Fruit fly (Drosophila melanogaster) whole organism, pupa: ENCODE measurements around the gene fln.

Experiments
- CG10348 ChIP-seq: fragments of 200-800 bp; sonication (Bioruptor generic); IDR thresholded peaks from 2 replicates; pipeline ENCODE4 v1.3.6; 2022; ENCODE audit warnings: missing biosample characterization, missing genetic modification characterization
- CG12605 ChIP-seq: fragments of 200-800 bp; sonication (Bioruptor generic); IDR thresholded peaks from 2 replicates; pipeline ENCODE4 v1.3.6; 2022; ENCODE audit warnings: missing biosample characterization, missing genetic modification characterization
- CG13204 ChIP-seq: fragments of 200-800 bp; sonication (Bioruptor generic); optimal IDR thresholded peaks from 2 replicates; lab custom pipeline; 2018; ENCODE audit warnings: missing biosample characterization, mild to moderate bottlenecking, missing genetic modification characterization, moderate library complexity
- CG14655 ChIP-seq: fragments of 200-800 bp; sonication (Bioruptor generic); optimal IDR thresholded peaks from 3 replicates; lab custom pipeline; 2017; ENCODE audit warnings: mild to moderate bottlenecking, missing biosample characterization, missing genetic modification reagents, missing genetic modification characterization
- CG15710 ChIP-seq: fragments of 200-800 bp; sonication (Bioruptor generic); optimal IDR thresholded peaks from 2 replicates; lab custom pipeline; 2018; ENCODE audit warnings: missing biosample characterization, mild to moderate bottlenecking, missing genetic modification characterization, moderate library complexity
- CG17806 ChIP-seq: fragments of 200-800 bp; sonication (Bioruptor generic); optimal IDR thresholded peaks from 2 replicates; lab custom pipeline; 2018; ENCODE audit warnings: missing biosample characterization, mild to moderate bottlenecking, missing genetic modification characterization, moderate library complexity
- CG32121 ChIP-seq: fragments of 200-800 bp; sonication (Bioruptor generic); IDR thresholded peaks from 2 replicates; pipeline ENCODE4 v1.3.6; 2022; ENCODE audit warnings: missing biosample characterization, missing genetic modification characterization
- CG34367 ChIP-seq: fragments of 200-800 bp; sonication (Bioruptor generic); optimal IDR thresholded peaks from 2 replicates; lab custom pipeline; 2018; ENCODE audit warnings: missing biosample characterization, mild to moderate bottlenecking, missing genetic modification characterization
- CG4496 ChIP-seq: fragments of 200-800 bp; sonication (Bioruptor generic); IDR thresholded peaks from 3 replicates; pipeline ENCODE4 v1.3.6; 2022; ENCODE audit warnings: missing biosample characterization, missing genetic modification characterization
- CG8159 ChIP-seq: fragments of 200-800 bp; sonication (Bioruptor generic); optimal IDR thresholded peaks from 3 replicates; lab custom pipeline; 2018; ENCODE audit warnings: missing biosample characterization, mild to moderate bottlenecking, missing genetic modification characterization, moderate library complexity
- CG8301 ChIP-seq: fragments of 200-800 bp; sonication (Bioruptor generic); optimal IDR thresholded peaks from 2 replicates; lab custom pipeline; 2018; ENCODE audit warnings: missing biosample characterization, mild to moderate bottlenecking, missing genetic modification characterization
- CG9948 ChIP-seq: fragments of 200-800 bp; sonication (Bioruptor generic); optimal IDR thresholded peaks from 2 replicates; lab custom pipeline; 2018; ENCODE audit warnings: missing biosample characterization, mild to moderate bottlenecking, missing genetic modification characterization, moderate library complexity
- D1 ChIP-seq: fragments of 200-800 bp; sonication (Bioruptor generic); optimal IDR thresholded peaks from 2 replicates; lab custom pipeline; 2018; ENCODE audit warnings: missing biosample characterization, mild to moderate bottlenecking, missing genetic modification characterization, moderate library complexity
- EcR ChIP-seq: fragments of 200-800 bp; sonication (Bioruptor generic); optimal IDR thresholded peaks from 3 replicates; lab custom pipeline; 2019; ENCODE audit warnings: missing biosample characterization, missing genetic modification characterization, mild to moderate bottlenecking, moderate library complexity, missing genetic modification reagents
- Ets98B ChIP-seq: fragments of 200-800 bp; sonication (Bioruptor generic); IDR thresholded peaks from 2 replicates; pipeline ENCODE4 v1.3.6; 2022; ENCODE audit warnings: missing biosample characterization, missing genetic modification characterization
- Pif1A ChIP-seq: fragments of 200-800 bp; sonication (Bioruptor generic); optimal IDR thresholded peaks from 3 replicates; lab custom pipeline; 2016; ENCODE audit warnings: missing biosample characterization, missing genetic modification characterization
- Pif1B ChIP-seq: fragments of 200-800 bp; sonication (Bioruptor generic); optimal IDR thresholded peaks from 3 replicates; lab custom pipeline; 2016; ENCODE audit warnings: missing biosample characterization, missing genetic modification characterization
- Snoo ChIP-seq: fragments of 200-800 bp; sonication (Bioruptor generic); optimal IDR thresholded peaks from 3 replicates; lab custom pipeline; 2017; ENCODE audit warnings: missing biosample characterization, mild to moderate bottlenecking, missing genetic modification characterization, inconsistent platforms
- fd96Ca ChIP-seq: fragments of 200-800 bp; sonication (Bioruptor generic); IDR thresholded peaks from 3 replicates; pipeline ENCODE4 v1.3.6; 2022; ENCODE audit warnings: missing biosample characterization, missing genetic modification characterization
- gl ChIP-seq: fragments of 200-800 bp; sonication (Bioruptor generic); optimal IDR thresholded peaks from 2 replicates; lab custom pipeline; 2018; ENCODE audit warnings: missing biosample characterization, mild to moderate bottlenecking, missing genetic modification characterization
- rn ChIP-seq: fragments of 200-800 bp; sonication (Bioruptor generic); IDR thresholded peaks from 2 replicates; pipeline ENCODE4 v1.3.6; 2022; ENCODE audit warnings: missing biosample characterization, missing genetic modification characterization

The fln gene

dm6 chr3L:19968725-19969598 is 22.1 kb downstream of the fln start:
- no peak for TF ChIP-seq CG8301 (tag; lab: Kevin White, UChicago)
- TF ChIP-seq CG14655: peak; percentile 15

- TF ChIP-seq CG9948 (no peak), CG14655 (peak; percentile 40), CG32121 (GFP tag; lab: Robert Waterston, UW) (no peak), Pif1B (peak; percentile 26), CG12605 (peak; percentile 38; the same call in 1 of the 2 replicates), CG13204 (GFP tag; lab: Kevin White, UChicago) (no peak), gl (tag; lab: Kevin White, UChicago) (no peak), CG34367 (tag; lab: Kevin White, UChicago) (peak; percentile 41), Pif1A (GFP tag; lab: Kevin White, UChicago) (no peak), fd96Ca (GFP tag; lab: Robert Waterston, UW) (no peak), CG10348 (GFP tag; lab: Robert Waterston, UW) (no peak), CG8301 (tag; lab: Kevin White, UChicago) (peak; percentile 39), Snoo (tag; lab: Kevin White, UChicago) (no peak), Ets98B (no peak), CG15710 (tag; lab: Kevin White, UChicago) (peak; percentile 56), CG17806 (tag; lab: Kevin White, UChicago) (no peak), CG4496 (0 out of 3 replicates have a peak, but pooled peaks have one; percentile 20), D1 (tag; lab: Kevin White, UChicago) (no peak), rn (GFP tag; lab: Robert Waterston, UW) (no peak), EcR (GFP tag; lab: Kevin White, UChicago) (no peak), CG8159 (tag; lab: Kevin White, UChicago) (peak; percentile 51)
These were observed 29.2 kb downstream of the fln start for dm6 chr3L:19961805-19962204.

- TF ChIP-seq CG13204 (GFP tag; lab: Kevin White, UChicago): no peak
- TF ChIP-seq Pif1B: no peak
- TF ChIP-seq CG4496: no peak
- TF ChIP-seq CG10348 (GFP tag; lab: Robert Waterston, UW): no peak
- no peak for TF ChIP-seq D1 (tag; lab: Kevin White, UChicago)
- TF ChIP-seq CG15710 (tag; lab: Kevin White, UChicago): no peak
- TF ChIP-seq Ets98B: no peak
- no peak for TF ChIP-seq CG14655
- TF ChIP-seq CG34367 (tag; lab: Kevin White, UChicago): no peak
- no peak for TF ChIP-seq CG17806 (tag; lab: Kevin White, UChicago)
- no peak for TF ChIP-seq EcR (GFP tag; lab: Kevin White, UChicago)
- no peak for TF ChIP-seq Pif1A (GFP tag; lab: Kevin White, UChicago)
- TF ChIP-seq gl (tag; lab: Kevin White, UChicago): no peak
- TF ChIP-seq fd96Ca (GFP tag; lab: Robert Waterston, UW): no peak
- no peak for TF ChIP-seq CG8301 (tag; lab: Kevin White, UChicago)
- TF ChIP-seq CG32121 (GFP tag; lab: Robert Waterston, UW): no peak
These were observed 35.3 kb downstream of the fln start, which contains the start of gene CG42263 for dm6 chr3L:19955699-19956098. Gene CG42263 (minus strand): TSS chr3L:19955799.

dm6 chr3L:19954426-19954825 is 36.6 kb downstream of the fln start, which contains the start of gene CG42654:
Gene CG42654 (minus strand): TSS chr3L:19954526.
- no peak for TF ChIP-seq CG4496
- TF ChIP-seq Pif1A (GFP tag; lab: Kevin White, UChicago): no peak
- no peak for TF ChIP-seq D1 (tag; lab: Kevin White, UChicago)
- TF ChIP-seq Snoo (tag; lab: Kevin White, UChicago): no peak
- TF ChIP-seq CG8159 (tag; lab: Kevin White, UChicago): no peak
- TF ChIP-seq CG9948: no peak
- TF ChIP-seq rn (GFP tag; lab: Robert Waterston, UW): no peak
- TF ChIP-seq fd96Ca (GFP tag; lab: Robert Waterston, UW): no peak
- no peak for TF ChIP-seq CG10348 (GFP tag; lab: Robert Waterston, UW)
- TF ChIP-seq gl (tag; lab: Kevin White, UChicago): no peak
- no peak for TF ChIP-seq Pif1B
- TF ChIP-seq CG13204 (GFP tag; lab: Kevin White, UChicago): no peak
- TF ChIP-seq CG14655: no peak
- TF ChIP-seq CG12605: no peak
- no peak for TF ChIP-seq Ets98B
- TF ChIP-seq CG34367 (tag; lab: Kevin White, UChicago): no peak
- no peak for TF ChIP-seq EcR (GFP tag; lab: Kevin White, UChicago)
- TF ChIP-seq CG17806 (tag; lab: Kevin White, UChicago): no peak

- TF ChIP-seq CG8159 (tag; lab: Kevin White, UChicago): no peak
- no peak for TF ChIP-seq CG4496
These were observed 37.4 kb downstream of the fln start, which contains the start of gene CG42655 for dm6 chr3L:19953612-19954011. Gene CG42655 (minus strand): TSS chr3L:19953712.

- no peak for TF ChIP-seq CG17806 (tag; lab: Kevin White, UChicago)
- TF ChIP-seq CG15710 (tag; lab: Kevin White, UChicago): no peak
- no peak for TF ChIP-seq rn (GFP tag; lab: Robert Waterston, UW)
- TF ChIP-seq CG32121 (GFP tag; lab: Robert Waterston, UW): no peak
- no peak for TF ChIP-seq CG4496
- no peak for TF ChIP-seq Snoo (tag; lab: Kevin White, UChicago)
- TF ChIP-seq fd96Ca (GFP tag; lab: Robert Waterston, UW): no peak
- TF ChIP-seq CG10348 (GFP tag; lab: Robert Waterston, UW): no peak
- TF ChIP-seq CG12605: no peak
- TF ChIP-seq Pif1B: no peak
- TF ChIP-seq gl (tag; lab: Kevin White, UChicago): no peak
- no peak for TF ChIP-seq CG8159 (tag; lab: Kevin White, UChicago)
These were observed 38.3 kb downstream of the fln start, which contains the start of gene CG33710 for dm6 chr3L:19952690-19953089. Gene CG33710 (minus strand): TSS chr3L:19952790.
